Fruit fly (Drosophila melanogaster) whole organism, prepupa: Measurements from ENCODE around the gene Uba5.

ENCODE experiments used
- CG31627 ChIP-seq: fragments of 200-800 bp; sonication (Bioruptor generic); optimal IDR thresholded peaks from 3 replicates; lab custom pipeline; 2016; ENCODE audit warnings: missing biosample characterization, missing genetic modification characterization
- CG34406 ChIP-seq: fragments of 200-800 bp; sonication (Bioruptor generic); optimal IDR thresholded peaks from 3 replicates; lab custom pipeline; 2016; ENCODE audit warnings: missing biosample characterization, missing genetic modification characterization
- CG3919 ChIP-seq: fragments of 200-800 bp; sonication (Bioruptor generic); optimal IDR thresholded peaks from 3 replicates; lab custom pipeline; 2016; ENCODE audit warnings: missing biosample characterization, missing genetic modification characterization
- Eip75B ChIP-seq: fragments of 200-800 bp; sonication (Bioruptor generic); optimal IDR thresholded peaks from 3 replicates; lab custom pipeline; 2016; ENCODE audit warnings: missing biosample characterization, missing genetic modification characterization
- dac ChIP-seq: fragments of 200-800 bp; sonication (Bioruptor generic); optimal IDR thresholded peaks from 2 replicates; lab custom pipeline; 2017; ENCODE audit warnings: missing biosample characterization, mild to moderate bottlenecking, missing genetic modification characterization

- TF ChIP-seq dac (GFP tag; lab: Kevin White, UChicago), result no peak
- TF ChIP-seq CG3919 (GFP tag; lab: Kevin White, UChicago), result no peak
- TF ChIP-seq CG31627 (GFP tag; lab: Kevin White, UChicago), result no peak
- TF ChIP-seq CG34406, result peak; percentile 16
- TF ChIP-seq Eip75B, result no peak
Measured at dm6 chrX:11501221-11501961, 18.1 kb downstream of the Uba5 start.
